Fruit fly (Drosophila melanogaster) whole organism, prepupa: ENCODE measurements around the gene Bacc.
A peak's percentile ranks its signal among the peaks of the same experiment; 100 is the strongest.

Source experiments
- CG10631 ChIP-seq: fragments of 200-800 bp; sonication (Bioruptor generic); optimal IDR thresholded peaks from 2 replicates; lab custom pipeline; 2016; ENCODE audit warnings: missing biosample characterization, missing genetic modification characterization
- CG10669 ChIP-seq: fragments of 200-800 bp; sonication (Bioruptor generic); optimal IDR thresholded peaks from 3 replicates; lab custom pipeline; 2018; ENCODE audit warnings: missing biosample characterization, mild to moderate bottlenecking, missing genetic modification characterization, moderate library complexity
- CG11294 ChIP-seq: fragments of 200-800 bp; sonication (Bioruptor generic); IDR thresholded peaks from 2 replicates; pipeline ENCODE4 v1.3.6; 2022; ENCODE audit warnings: missing biosample characterization, missing genetic modification characterization
- CG11902 ChIP-seq: fragments of 200-800 bp; sonication (Bioruptor generic); optimal IDR thresholded peaks from 3 replicates; lab custom pipeline; 2016; ENCODE audit warnings: missing biosample characterization, missing genetic modification characterization
- CG15336 ChIP-seq: fragments of 200-800 bp; sonication (Bioruptor generic); IDR thresholded peaks from 2 replicates; pipeline ENCODE4 v1.3.6; 2022; ENCODE audit warnings: missing biosample characterization, missing genetic modification characterization
- CG3032 ChIP-seq: fragments of 200-800 bp; optimal IDR thresholded peaks from 2 replicates; lab custom pipeline; 2019; ENCODE audit warnings: missing biosample characterization, mild to moderate bottlenecking, missing genetic modification characterization, moderate library complexity
- CG32006 ChIP-seq: fragments of 200-800 bp; sonication (Bioruptor generic); optimal IDR thresholded peaks from 3 replicates; lab custom pipeline; 2017; ENCODE audit warnings: missing biosample characterization, mild to moderate bottlenecking, missing genetic modification characterization
- CG6163 ChIP-seq: fragments of 200-800 bp; sonication (Bioruptor generic); IDR thresholded peaks from 3 replicates; pipeline ENCODE4 v1.3.6; 2022; ENCODE audit warnings: missing biosample characterization, missing genetic modification characterization
- CG6808 ChIP-seq: fragments of 200-800 bp; sonication (Bioruptor generic); optimal IDR thresholded peaks from 3 replicates; lab custom pipeline; 2017; ENCODE audit warnings: missing biosample characterization, missing genetic modification characterization, mild to moderate bottlenecking, moderate library complexity, missing genetic modification reagents
- CG6854 ChIP-seq: fragments of 200-800 bp; sonication (Bioruptor generic); optimal IDR thresholded peaks from 2 replicates; lab custom pipeline; 2017; ENCODE audit warnings: missing biosample characterization, mild to moderate bottlenecking, missing genetic modification characterization
- CG7368 ChIP-seq: fragments of 200-800 bp; sonication (Bioruptor generic); optimal IDR thresholded peaks from 3 replicates; lab custom pipeline; 2016; ENCODE audit warnings: missing biosample characterization, missing genetic modification characterization
- CG8119 ChIP-seq: fragments of 200-800 bp; sonication (Bioruptor generic); IDR thresholded peaks from 3 replicates; pipeline ENCODE4 v1.3.6; 2022; ENCODE audit warnings: missing biosample characterization, missing genetic modification characterization
- CG8319 ChIP-seq: fragments of 200-800 bp; sonication (Bioruptor generic); optimal IDR thresholded peaks from 3 replicates; lab custom pipeline; 2016; ENCODE audit warnings: missing biosample characterization, missing genetic modification characterization
- CG8632 ChIP-seq: fragments of 200-800 bp; sonication (Bioruptor generic); optimal IDR thresholded peaks from 3 replicates; lab custom pipeline; 2016; ENCODE audit warnings: missing biosample characterization, missing genetic modification characterization
- CG9139 ChIP-seq: fragments of 200-800 bp; sonication (Bioruptor generic); optimal IDR thresholded peaks from 3 replicates; lab custom pipeline; 2017; ENCODE audit warnings: missing biosample characterization, mild to moderate bottlenecking, missing genetic modification characterization
- Eip78C ChIP-seq: fragments of 200-800 bp; sonication (Bioruptor generic); peaks from one replicate; lab custom pipeline; 2016; ENCODE audit warnings: missing biosample characterization, missing genetic modification characterization
- Eip93F ChIP-seq: fragments of 200-800 bp; sonication (Bioruptor generic); optimal IDR thresholded peaks from 2 replicates; lab custom pipeline; 2016; ENCODE audit warnings: missing biosample characterization, mild to moderate bottlenecking, missing genetic modification characterization
- Ets21C ChIP-seq: fragments of 200-800 bp; sonication (Bioruptor generic); optimal IDR thresholded peaks from 3 replicates; lab custom pipeline; 2016; ENCODE audit warnings: missing biosample characterization, missing genetic modification characterization
- Ets96B ChIP-seq: fragments of 200-800 bp; optimal IDR thresholded peaks from 2 replicates; lab custom pipeline; 2019; ENCODE audit warnings: missing biosample characterization, mild to moderate bottlenecking, missing genetic modification characterization, moderate library complexity
- Hr39 ChIP-seq: fragments of 200-800 bp; sonication (Bioruptor generic); optimal IDR thresholded peaks from 2 replicates; lab custom pipeline; 2016; ENCODE audit warnings: missing biosample characterization, missing genetic modification characterization
- Hr4 ChIP-seq: fragments of 200-800 bp; sonication (Bioruptor generic); optimal IDR thresholded peaks from 3 replicates; lab custom pipeline; 2016; ENCODE audit warnings: missing biosample characterization, missing genetic modification characterization
- Lpt ChIP-seq: fragments of 200-800 bp; sonication (Bioruptor generic); optimal IDR thresholded peaks from 3 replicates; lab custom pipeline; 2016; ENCODE audit warnings: missing biosample characterization, missing genetic modification characterization
- Met ChIP-seq: fragments of 200-800 bp; sonication (Bioruptor generic); optimal IDR thresholded peaks from 3 replicates; lab custom pipeline; 2016; ENCODE audit warnings: missing biosample characterization, missing genetic modification characterization
- OdsH ChIP-seq: fragments of 200-800 bp; sonication (Bioruptor generic); optimal IDR thresholded peaks from 3 replicates; lab custom pipeline; 2016; ENCODE audit warnings: missing biosample characterization, missing genetic modification characterization
- Smox ChIP-seq: fragments of 200-800 bp; sonication (Bioruptor generic); optimal IDR thresholded peaks from 3 replicates; lab custom pipeline; 2016; ENCODE audit warnings: missing biosample characterization, missing genetic modification characterization
- Sox102F ChIP-seq: fragments of 200-800 bp; sonication (Bioruptor generic); optimal IDR thresholded peaks from 2 replicates; lab custom pipeline; 2016; ENCODE audit warnings: missing biosample characterization, mild to moderate bottlenecking, missing genetic modification characterization
- Sox14 ChIP-seq: fragments of 200-800 bp; sonication (Bioruptor generic); optimal IDR thresholded peaks from 3 replicates; lab custom pipeline; 2016; ENCODE audit warnings: missing biosample characterization, missing genetic modification characterization
- Sox15 ChIP-seq: fragments of 200-800 bp; sonication (Bioruptor generic); optimal IDR thresholded peaks from 3 replicates; lab custom pipeline; 2016; ENCODE audit warnings: missing biosample characterization, missing genetic modification characterization
- cyc ChIP-seq: fragments of 200-800 bp; sonication (Bioruptor generic); optimal IDR thresholded peaks from 3 replicates; lab custom pipeline; 2016; ENCODE audit warnings: missing biosample characterization, missing genetic modification characterization
- dac ChIP-seq: fragments of 200-800 bp; sonication (Bioruptor generic); optimal IDR thresholded peaks from 2 replicates; lab custom pipeline; 2017; ENCODE audit warnings: missing biosample characterization, mild to moderate bottlenecking, missing genetic modification characterization
- dsx ChIP-seq: fragments of 200-800 bp; optimal IDR thresholded peaks from 3 replicates; lab custom pipeline; 2019; ENCODE audit warnings: missing biosample characterization, mild to moderate bottlenecking, missing genetic modification characterization, moderate library complexity; ENCODE audit not compliant: poor library complexity, severe bottlenecking
- eg ChIP-seq: fragments of 200-800 bp; sonication (Bioruptor generic); IDR thresholded peaks from 3 replicates; pipeline ENCODE4 v1.3.6; 2022; ENCODE audit warnings: missing biosample characterization, missing genetic modification characterization
- esn ChIP-seq: fragments of 200-800 bp; sonication (Bioruptor generic); optimal IDR thresholded peaks from 2 replicates; lab custom pipeline; 2016; ENCODE audit warnings: missing biosample characterization, mild to moderate bottlenecking, missing genetic modification characterization, moderate library complexity
- fd59A ChIP-seq: fragments of 200-800 bp; sonication (Bioruptor generic); optimal IDR thresholded peaks from 2 replicates; lab custom pipeline; 2017; ENCODE audit warnings: missing biosample characterization, mild to moderate bottlenecking, missing genetic modification characterization, missing genetic modification reagents
- lz ChIP-seq: fragments of 200-800 bp; sonication (Bioruptor generic); optimal IDR thresholded peaks from 3 replicates; lab custom pipeline; 2016; ENCODE audit warnings: missing biosample characterization, missing genetic modification characterization
- net ChIP-seq: fragments of 200-800 bp; sonication (Bioruptor generic); optimal IDR thresholded peaks from 3 replicates; lab custom pipeline; 2016; ENCODE audit warnings: missing biosample characterization, missing genetic modification characterization
- pdm3 ChIP-seq: fragments of 200-800 bp; sonication (Bioruptor generic); optimal IDR thresholded peaks from 3 replicates; lab custom pipeline; 2016; ENCODE audit warnings: missing biosample characterization, missing genetic modification characterization
- salr ChIP-seq, 2 experiments: fragments of 200-800 bp; sonication (Bioruptor generic); optimal IDR thresholded peaks; 3 replicates each; lab custom pipeline; 2016 to 2018; ENCODE audit warnings: missing biosample characterization in 2 of 2, missing genetic modification characterization in 2 of 2, mild to moderate bottlenecking in 1 of 2
- spab ChIP-seq: fragments of 200-800 bp; sonication (Bioruptor generic); optimal IDR thresholded peaks from 2 replicates; lab custom pipeline; 2017; ENCODE audit warnings: missing biosample characterization, mild to moderate bottlenecking, missing genetic modification characterization, missing genetic modification reagents
- svp ChIP-seq: fragments of 200-800 bp; sonication (Bioruptor generic); peaks from one replicate; lab custom pipeline; 2016; ENCODE audit warnings: missing biosample characterization, missing genetic modification characterization
- vri ChIP-seq: fragments of 200-800 bp; sonication (Bioruptor generic); optimal IDR thresholded peaks from 3 replicates; lab custom pipeline; 2016; ENCODE audit warnings: missing biosample characterization, mild to moderate bottlenecking, missing genetic modification characterization

Gene Bacc

DNA sequence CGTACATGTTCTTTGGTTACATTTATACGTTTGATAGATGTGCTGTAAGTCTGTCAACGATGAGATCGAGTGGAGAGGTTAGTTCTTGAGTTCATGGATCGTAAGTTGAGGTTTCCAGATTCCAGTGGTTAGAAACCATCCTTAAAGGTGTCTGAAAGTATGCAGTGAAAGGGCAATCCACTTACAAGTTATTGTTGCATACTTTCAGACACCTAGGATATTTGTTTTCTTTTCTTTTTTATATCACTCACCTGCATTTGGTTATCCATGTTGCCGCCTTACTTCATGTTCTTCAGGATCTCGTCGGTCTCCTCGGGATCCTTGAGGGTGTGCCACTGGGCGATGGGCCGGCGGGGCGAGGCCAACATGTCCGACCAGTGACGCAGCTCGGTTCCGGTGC, 30.5 kb downstream of the Bacc start:
- no peak for TF ChIP-seq CG3032 (tag; lab: Kevin White, UChicago)
- no peak for TF ChIP-seq salr (GFP tag; optimal IDR thresholded peaks at IDR 0.05; lab: Kevin White, UChicago)
- no peak for TF ChIP-seq Hr39 (GFP tag; lab: Kevin White, UChicago)
- TF ChIP-seq CG11294: no peak
- TF ChIP-seq lz (GFP tag; lab: Kevin White, UChicago): no peak
- TF ChIP-seq, all 60 proteins: peak for 0

dm6 chr2L:2797186-2797585, 44.9 kb downstream of the Bacc start:
- TF ChIP-seq svp (no peak), OdsH (GFP tag; lab: Kevin White, UChicago) (no peak), eg (GFP tag; lab: Robert Waterston, UW) (no peak), CG9139 (GFP tag; lab: Kevin White, UChicago) (no peak), fd59A (GFP tag; lab: Kevin White, UChicago) (no peak)
- TF ChIP-seq, all 60 proteins: peak for 0

dm6 chr2L:2799909-2800478, 47.7 kb downstream of the Bacc start, which contains the start of gene Syt1:
TSS of gene Syt1 (minus strand) at chr2L:2799979.
- 0 out of 3 replicates have a peak, but pooled peaks have one; percentile 13 for TF ChIP-seq eg (GFP tag; lab: Robert Waterston, UW)
- TF ChIP-seq CG15336 (GFP tag; lab: Robert Waterston, UW): peak; percentile 18; the same call in 1 of the 2 replicates
- TF ChIP-seq OdsH (GFP tag; lab: Kevin White, UChicago): no peak
- TF ChIP-seq dac: no peak
- no peak for TF ChIP-seq pdm3 (GFP tag; lab: Kevin White, UChicago)
- no peak for TF ChIP-seq Met (GFP tag; lab: Kevin White, UChicago)
- TF ChIP-seq CG6163 (GFP tag; lab: Robert Waterston, UW): peak; percentile 51; the same call in 1 of the 3 replicates
- TF ChIP-seq Ets96B (tag; lab: Kevin White, UChicago): no peak
- TF ChIP-seq spab: no peak
- no peak for TF ChIP-seq CG6808 (GFP tag; lab: Kevin White, UChicago)
- TF ChIP-seq Hr39 (GFP tag; lab: Kevin White, UChicago): no peak
- TF ChIP-seq Hr4: peak; percentile 8
- no peak for TF ChIP-seq lz (GFP tag; lab: Kevin White, UChicago)
- peak; percentile 66 for TF ChIP-seq Eip78C (GFP tag; lab: Kevin White, UChicago)
- no peak for TF ChIP-seq CG8119 (GFP tag; lab: Robert Waterston, UW)
- TF ChIP-seq svp: peak; percentile 28
- no peak for TF ChIP-seq net (GFP tag; lab: Kevin White, UChicago)
- peak; percentile 28 for TF ChIP-seq dsx (GFP tag; lab: Kevin White, UChicago)
- TF ChIP-seq Lpt (GFP tag; lab: Kevin White, UChicago): no peak
- TF ChIP-seq esn: no peak

DNA sequence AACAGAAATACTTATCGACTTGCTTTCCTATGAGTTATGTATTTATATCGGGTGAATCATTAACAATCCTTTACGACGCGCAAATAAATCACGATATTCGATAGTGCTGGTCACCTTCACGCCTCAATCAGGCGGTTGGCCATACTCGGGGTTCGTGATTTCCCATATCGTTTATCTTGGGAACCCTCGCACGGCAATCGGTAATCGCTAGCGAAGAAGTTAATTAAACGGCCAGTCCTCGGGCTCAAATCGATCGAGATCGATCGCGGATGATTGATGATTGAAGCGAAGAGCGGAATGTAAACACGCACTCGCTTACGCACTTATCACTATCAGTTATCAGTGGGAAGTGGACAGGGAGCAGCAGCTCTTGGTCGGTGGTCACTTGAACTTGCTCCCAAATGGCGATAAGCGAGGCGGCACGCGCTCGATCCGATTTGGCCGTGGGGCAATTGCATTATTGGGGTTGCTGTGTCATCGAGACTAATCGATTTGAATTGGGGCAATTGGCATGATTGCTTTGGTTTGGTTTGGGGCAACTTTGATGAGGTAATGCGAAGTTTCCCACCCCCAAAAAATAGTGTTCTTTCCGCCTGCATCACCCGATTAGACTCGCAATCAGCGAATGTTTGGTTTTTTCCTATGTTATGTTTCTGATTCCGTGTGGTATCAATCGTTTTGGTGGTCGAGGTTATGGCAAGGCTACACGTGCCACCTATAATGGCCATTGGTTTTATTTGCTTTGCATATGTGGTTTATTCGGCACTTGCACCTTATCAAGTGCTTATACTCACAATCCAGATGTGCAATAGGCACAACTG, 48.9 kb downstream of the Bacc start:
- TF ChIP-seq vri (GFP tag; lab: Kevin White, UChicago) (no peak), CG10669 (no peak), svp (peak; percentile 91)

dm6 chr2L:2802527-2802926, 50.3 kb downstream of the Bacc start:
- TF ChIP-seq CG8319 (GFP tag; lab: Kevin White, UChicago) (no peak), Lpt (GFP tag; lab: Kevin White, UChicago) (peak; percentile 10), Eip78C (GFP tag; lab: Kevin White, UChicago) (peak; percentile 76), CG32006 (no peak), CG7368 (GFP tag; lab: Kevin White, UChicago) (peak; percentile 33), CG10631 (GFP tag; lab: Kevin White, UChicago) (no peak), dac (no peak), Sox14 (GFP tag; lab: Kevin White, UChicago) (no peak), Ets21C (no peak), lz (GFP tag; lab: Kevin White, UChicago) (no peak), CG3032 (tag; lab: Kevin White, UChicago) (peak; percentile 16), CG11902 (GFP tag; lab: Kevin White, UChicago) (no peak), CG6808 (GFP tag; lab: Kevin White, UChicago) (peak; percentile 84), Sox102F (GFP tag; lab: Kevin White, UChicago) (no peak), salr (GFP tag; optimal IDR thresholded peaks at IDR 0.05; lab: Kevin White, UChicago) (no peak), Sox15 (no peak), CG8632 (GFP tag; lab: Kevin White, UChicago) (no peak), Hr4 (peak; percentile 3), Smox (GFP tag; lab: Kevin White, UChicago) (no peak), cyc (GFP tag; lab: Kevin White, UChicago) (no peak), Eip93F (no peak), Hr39 (GFP tag; lab: Kevin White, UChicago) (no peak), CG6854 (GFP tag; lab: Kevin White, UChicago) (peak; percentile 32)
